Worm (Caenorhabditis elegans) whole organism, L1 larva: ENCODE results near the gene F37C4.5.

Experiments
- elt-2 ChIP-seq: sonication (generic microtip); optimal IDR thresholded peaks from 2 replicates; lab custom pipeline; 2016; ENCODE audit warnings: missing genetic modification characterization, mild to moderate bottlenecking, inconsistent platforms, missing compliant biosample characterization, missing genetic modification reagents
- lin-35 ChIP-seq, 2 experiments: fragments of 150-350 bp; optimal IDR thresholded peaks; 2 replicates each; lab custom pipeline; 2014; ENCODE audit warnings: missing biosample characterization in 2 of 2, missing genetic modification characterization in 2 of 2, missing genetic modification reagents in 2 of 2
- nhr-12 ChIP-seq: sonication (generic microtip); optimal IDR thresholded peaks from 2 replicates; lab custom pipeline; 2017; ENCODE audit warnings: missing biosample characterization, missing genetic modification characterization
- nhr-77 ChIP-seq: fragments of 150-350 bp; optimal IDR thresholded peaks from 2 replicates; lab custom pipeline; 2014; ENCODE audit warnings: missing biosample characterization, missing genetic modification characterization
- nhr-90 ChIP-seq: sonication (generic microtip); optimal IDR thresholded peaks from 2 replicates; lab custom pipeline; 2016; ENCODE audit warnings: mild to moderate bottlenecking, missing genetic modification characterization, missing compliant biosample characterization; ENCODE audit not compliant: poor library complexity
- unc-62 ChIP-seq: fragments of 150-350 bp; optimal IDR thresholded peaks from 2 replicates; lab custom pipeline; 2014; ENCODE audit warnings: missing biosample characterization, missing genetic modification reagents, missing genetic modification characterization
- zag-1 ChIP-seq: fragments of 150-350 bp; optimal IDR thresholded peaks from 2 replicates; lab custom pipeline; 2014; ENCODE audit warnings: missing biosample characterization, missing genetic modification characterization
- ztf-11 ChIP-seq, 2 experiments: sonication (generic microtip); optimal IDR thresholded peaks; 2 replicates each; lab custom pipeline; 2016 to 2017; ENCODE audit warnings: missing genetic modification characterization in 2 of 2, missing biosample characterization in 1 of 2, missing compliant biosample characterization in 1 of 2

ce11 chrIV:3894770-3895169 lies 21.2 kb upstream of the F37C4.5 start, which contains the start of gene dct-8:
- TF ChIP-seq zag-1 (tag; lab: Kevin White, UChicago) (no peak), nhr-90 (no peak), ztf-11 (tag; optimal IDR thresholded peaks at IDR 0.05; lab: Kevin White, UChicago) (no peak), lin-35 (GFP tag; optimal IDR thresholded peaks at IDR 0.05; lab: Kevin White, UChicago) (no peak), nhr-77 (tag; lab: Kevin White, UChicago) (no peak), unc-62 (GFP tag; lab: Kevin White, UChicago) (no peak), elt-2 (no peak), nhr-12 (tag; lab: Kevin White, UChicago) (no peak)
